Fruit fly (Drosophila melanogaster) Kc167 (cell line): ENCODE results near the gene Drsl2.

ENCODE experiments used
- Myc ChIP-seq: fragments of >200 bp; optimal IDR thresholded peaks from 2 replicates; lab custom pipeline; 2017; ENCODE audit warnings: missing external identifiers
- Sin3A ChIP-seq: fragments of >200 bp; optimal IDR thresholded peaks from 2 replicates; lab custom pipeline; 2018; ENCODE audit warnings: missing external identifiers
- h ChIP-seq: fragments of >200 bp; optimal IDR thresholded peaks from 3 replicates; lab custom pipeline; 2018; ENCODE audit warnings: missing external identifiers
- insv ChIP-seq: fragments of >200 bp; optimal IDR thresholded peaks from 3 replicates; lab custom pipeline; 2018; ENCODE audit warnings: missing external identifiers
- psq ChIP-seq: fragments of >200 bp; optimal IDR thresholded peaks from 2 replicates; lab custom pipeline; 2017; ENCODE audit warnings: missing external identifiers
- ttk ChIP-seq: sonication (Bioruptor generic); optimal IDR thresholded peaks from 2 replicates; lab custom pipeline; 2017; ENCODE audit warnings: missing external identifiers

Drsl2 gene

dm6 chr3L:3314049-3314448 lies at the start of gene Drsl2:
Gene Drsl2 (plus strand): TSS chr3L:3314349.
- TF ChIP-seq Sin3A (lab: Kevin White, UChicago), result no peak
- no peak for TF ChIP-seq h (lab: Kevin White, UChicago)
- TF ChIP-seq Myc, result no peak
- TF ChIP-seq psq (lab: Kevin White, UChicago), result no peak
- TF ChIP-seq insv (lab: Kevin White, UChicago), result no peak

- no peak for TF ChIP-seq ttk (lab: Kevin White, UChicago)
- no peak for TF ChIP-seq Sin3A (lab: Kevin White, UChicago)
- TF ChIP-seq Myc, result no peak
- TF ChIP-seq insv (lab: Kevin White, UChicago), result no peak
- no peak for TF ChIP-seq psq (lab: Kevin White, UChicago)
- no peak for TF ChIP-seq h (lab: Kevin White, UChicago)
Observed at dm6 chr3L:3266306-3266705, 47.8 kb upstream of the Drsl2 start.

dm6 chr3L:3268161-3268560 lies 46.0 kb upstream of the Drsl2 start, which contains the start of gene CG34265:
Gene CG34265 (plus strand): TSS chr3L:3268461.
- no peak for TF ChIP-seq Sin3A (lab: Kevin White, UChicago)
- no peak for TF ChIP-seq psq (lab: Kevin White, UChicago)
- TF ChIP-seq Myc, result no peak
- TF ChIP-seq h (lab: Kevin White, UChicago), result no peak
- TF ChIP-seq insv (lab: Kevin White, UChicago), result no peak
- no peak for TF ChIP-seq ttk (lab: Kevin White, UChicago)

- TF ChIP-seq Sin3A (lab: Kevin White, UChicago) (no peak), h (lab: Kevin White, UChicago) (no peak), psq (lab: Kevin White, UChicago) (no peak), insv (lab: Kevin White, UChicago) (no peak), ttk (lab: Kevin White, UChicago) (no peak), Myc (no peak)
Observed at dm6 chr3L:3270736-3271135, 43.4 kb upstream of the Drsl2 start, which contains the start of gene CG14960. Gene CG14960 (plus strand): TSS chr3L:3271036.

dm6 chr3L:3274463-3275177 lies 39.5 kb upstream of the Drsl2 start:
- TF ChIP-seq h (lab: Kevin White, UChicago) (no peak), Myc (no peak), Sin3A (lab: Kevin White, UChicago) (no peak), ttk (lab: Kevin White, UChicago) (no peak), insv (lab: Kevin White, UChicago) (no peak), psq (lab: Kevin White, UChicago) (no peak)

dm6 chr3L:3276930-3277329 lies 37.2 kb upstream of the Drsl2 start:
- TF ChIP-seq ttk (lab: Kevin White, UChicago) (no peak), h (lab: Kevin White, UChicago) (no peak), insv (lab: Kevin White, UChicago) (no peak), Myc (no peak), Sin3A (lab: Kevin White, UChicago) (no peak), psq (lab: Kevin White, UChicago) (no peak)

- TF ChIP-seq ttk (lab: Kevin White, UChicago), result no peak
- no peak for TF ChIP-seq h (lab: Kevin White, UChicago)
- TF ChIP-seq psq (lab: Kevin White, UChicago), result no peak
- no peak for TF ChIP-seq insv (lab: Kevin White, UChicago)
- no peak for TF ChIP-seq Myc
- TF ChIP-seq Sin3A (lab: Kevin White, UChicago), result no peak
Observed at dm6 chr3L:3279930-3280329, 34.2 kb upstream of the Drsl2 start, which contains the start of gene CG12017. Gene CG12017 (plus strand): TSS chr3L:3280239.

- TF ChIP-seq psq (lab: Kevin White, UChicago), result no peak
- TF ChIP-seq insv (lab: Kevin White, UChicago), result no peak
- TF ChIP-seq h (lab: Kevin White, UChicago), result no peak
- TF ChIP-seq Myc, result no peak
- no peak for TF ChIP-seq Sin3A (lab: Kevin White, UChicago)
- TF ChIP-seq ttk (lab: Kevin White, UChicago), result no peak
Observed at dm6 chr3L:3283264-3283663, 30.9 kb upstream of the Drsl2 start.

- TF ChIP-seq h (lab: Kevin White, UChicago) (no peak), insv (lab: Kevin White, UChicago) (no peak), Sin3A (lab: Kevin White, UChicago) (no peak), psq (lab: Kevin White, UChicago) (no peak), Myc (no peak), ttk (lab: Kevin White, UChicago) (no peak)
Observed at dm6 chr3L:3284900-3285299, 29.2 kb upstream of the Drsl2 start.

dm6 chr3L:3288414-3288813 lies 25.7 kb upstream of the Drsl2 start:
- TF ChIP-seq psq (lab: Kevin White, UChicago) (no peak), Sin3A (lab: Kevin White, UChicago) (no peak), ttk (lab: Kevin White, UChicago) (no peak), h (lab: Kevin White, UChicago) (no peak), Myc (no peak), insv (lab: Kevin White, UChicago) (no peak)

dm6 chr3L:3291159-3291558 lies 23.0 kb upstream of the Drsl2 start, which contains the start of gene CG12009:
Gene CG12009 (plus strand): TSS chr3L:3291459.
- TF ChIP-seq ttk (lab: Kevin White, UChicago), result no peak
- TF ChIP-seq h (lab: Kevin White, UChicago), result no peak
- TF ChIP-seq Myc, result no peak
- no peak for TF ChIP-seq psq (lab: Kevin White, UChicago)
- no peak for TF ChIP-seq Sin3A (lab: Kevin White, UChicago)
- TF ChIP-seq insv (lab: Kevin White, UChicago), result no peak

- TF ChIP-seq h (lab: Kevin White, UChicago) (no peak), ttk (lab: Kevin White, UChicago) (no peak), insv (lab: Kevin White, UChicago) (no peak), Sin3A (lab: Kevin White, UChicago) (no peak), Myc (no peak), psq (lab: Kevin White, UChicago) (no peak)
Observed at dm6 chr3L:3300345-3300744, 13.8 kb upstream of the Drsl2 start.
